Fruit fly (Drosophila melanogaster) whole organism, larva: ENCODE results near the gene Trmt112.

ENCODE experiments used
- noc ChIP-seq: fragments of 200-800 bp; sonication (Bioruptor generic); optimal IDR thresholded peaks from 3 replicates; lab custom pipeline; 2019; ENCODE audit warnings: missing biosample characterization, mild to moderate bottlenecking, missing genetic modification characterization, moderate library complexity

Gene Trmt112

DNA sequence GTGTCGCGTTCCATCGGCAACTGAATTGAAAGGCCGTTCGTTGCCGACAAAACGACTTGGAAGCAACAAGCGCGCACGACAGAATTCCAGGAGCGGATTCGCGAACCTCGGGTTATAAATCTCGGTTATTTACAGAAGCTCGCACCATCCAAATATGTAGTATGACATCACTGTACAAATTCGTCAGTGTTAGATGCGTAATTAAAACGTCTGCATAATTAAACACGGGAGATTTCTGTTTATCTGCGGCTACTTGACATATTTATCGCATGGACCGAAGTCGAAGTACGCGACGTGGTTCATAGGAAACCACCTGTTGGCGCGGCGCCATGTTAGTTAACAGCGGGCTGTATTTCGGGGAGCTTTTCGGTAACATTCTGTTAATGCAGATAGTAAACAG, 44.7 kb downstream of the Trmt112 start, which contains the start of gene Ac78C:
Gene Ac78C (minus strand): TSS at position 26 of the 400 bp plus-strand sequence.
- TF ChIP-seq noc (tag; lab: Kevin White, UChicago), result peak; percentile 93
